Worm (Caenorhabditis elegans): ENCODE results near the gene nit-1.

- TF ChIP-seq ceh-9 (tag; optimal IDR thresholded peaks at IDR 0.05) = no peak
- TF ChIP-seq unc-62 (GFP tag; optimal IDR thresholded peaks at IDR 0.05) = no peak
- TF ChIP-seq pqm-1 (tag; optimal IDR thresholded peaks at IDR 0.05) = no peak
- TF ChIP-seq nhr-12 (tag; optimal IDR thresholded peaks at IDR 0.05) = no peak
- no peak for TF ChIP-seq fkh-10 (GFP tag; optimal IDR thresholded peaks at IDR 0.05)
- no peak for TF ChIP-seq elt-3 (tag; optimal IDR thresholded peaks at IDR 0.05)
- no peak for TF ChIP-seq snpc-4 (tag; optimal IDR thresholded peaks at IDR 0.05)
- no peak for TF ChIP-seq egl-27 (tag; optimal IDR thresholded peaks at IDR 0.05)
- no peak for TF ChIP-seq nhr-77 (tag; optimal IDR thresholded peaks at IDR 0.05)
- TF ChIP-seq mdl-1 (tag; optimal IDR thresholded peaks at IDR 0.05) = no peak
- no peak for TF ChIP-seq elt-1 (tag; optimal IDR thresholded peaks at IDR 0.05)
- TF ChIP-seq nhr-76 (tag; optimal IDR thresholded peaks at IDR 0.05) = no peak
- no peak for TF ChIP-seq nhr-25 (tag; optimal IDR thresholded peaks at IDR 0.05)
Observed at ce11 chrIII:3908205-3908604, 13.8 kb upstream of the nit-1 start.
